Fruit fly (Drosophila melanogaster): ENCODE results near the gene CG43844.

Gene CG43844

dm6 chr3R:21906867-21907266, 17.5 kb downstream of the CG43844 start:
- TF ChIP-seq CG12605 (GFP tag; IDR thresholded peaks at IDR 0.05), result no peak
- no peak for TF ChIP-seq CG4496 (GFP tag; IDR thresholded peaks at IDR 0.05)
- no peak for TF ChIP-seq CG13204 (GFP tag; optimal IDR thresholded peaks at IDR 0.05)
- no peak for TF ChIP-seq CG10348 (GFP tag; IDR thresholded peaks at IDR 0.05)
- peak; percentile 50 for TF ChIP-seq CG8301 (tag; optimal IDR thresholded peaks at IDR 0.05)
- TF ChIP-seq Ets98B (GFP tag; IDR thresholded peaks at IDR 0.05), result no peak
- peak; percentile 39 for TF ChIP-seq CG9948 (tag; optimal IDR thresholded peaks at IDR 0.05)
- TF ChIP-seq CG8159 (tag; optimal IDR thresholded peaks at IDR 0.05), result no peak
- TF ChIP-seq CG15710 (tag; optimal IDR thresholded peaks at IDR 0.05), result no peak
- no peak for TF ChIP-seq Pif1B (GFP tag; optimal IDR thresholded peaks at IDR 0.05)
- TF ChIP-seq CG17806 (tag; optimal IDR thresholded peaks at IDR 0.05), result peak; percentile 4
- no peak for TF ChIP-seq rn (GFP tag; IDR thresholded peaks at IDR 0.05)
- no peak for TF ChIP-seq CG34367 (tag; optimal IDR thresholded peaks at IDR 0.05)
- no peak for TF ChIP-seq D1 (tag; optimal IDR thresholded peaks at IDR 0.05)
- TF ChIP-seq EcR (GFP tag; optimal IDR thresholded peaks at IDR 0.05), result no peak
- no peak for TF ChIP-seq Snoo (tag; optimal IDR thresholded peaks at IDR 0.05)
- no peak for TF ChIP-seq Pif1A (GFP tag; optimal IDR thresholded peaks at IDR 0.05)
- no peak for TF ChIP-seq fd96Ca (GFP tag; IDR thresholded peaks at IDR 0.05)
- TF ChIP-seq gl (tag; optimal IDR thresholded peaks at IDR 0.05), result no peak
- peak; percentile 76 for TF ChIP-seq CG14655 (GFP tag; optimal IDR thresholded peaks at IDR 0.05)
- TF ChIP-seq CG32121 (GFP tag; IDR thresholded peaks at IDR 0.05), result no peak

dm6 chr3R:21911516-21911915, 22.2 kb downstream of the CG43844 start, which contains the start of gene Qsox3:
Gene Qsox3 (plus strand): TSS chr3R:21911816.
- TF ChIP-seq CG8301 (tag; optimal IDR thresholded peaks at IDR 0.05) (no peak), EcR (GFP tag; optimal IDR thresholded peaks at IDR 0.05) (no peak), Pif1B (GFP tag; optimal IDR thresholded peaks at IDR 0.05) (no peak), CG14655 (GFP tag; optimal IDR thresholded peaks at IDR 0.05) (no peak), Ets98B (GFP tag; IDR thresholded peaks at IDR 0.05) (no peak), CG17806 (tag; optimal IDR thresholded peaks at IDR 0.05) (no peak)

dm6 chr3R:21913447-21913846, 24.1 kb downstream of the CG43844 start, which contains the start of gene Qsox2:
Gene Qsox2 (plus strand): TSS chr3R:21913747.
- TF ChIP-seq D1 (tag; optimal IDR thresholded peaks at IDR 0.05) (no peak), EcR (GFP tag; optimal IDR thresholded peaks at IDR 0.05) (no peak), CG34367 (tag; optimal IDR thresholded peaks at IDR 0.05) (no peak), gl (tag; optimal IDR thresholded peaks at IDR 0.05) (no peak), Pif1A (GFP tag; optimal IDR thresholded peaks at IDR 0.05) (no peak), rn (GFP tag; IDR thresholded peaks at IDR 0.05) (no peak), CG14655 (GFP tag; optimal IDR thresholded peaks at IDR 0.05) (no peak), Snoo (tag; optimal IDR thresholded peaks at IDR 0.05) (no peak)

dm6 chr3R:21916987-21917386, 27.6 kb downstream of the CG43844 start:
- TF ChIP-seq CG9948 (tag; optimal IDR thresholded peaks at IDR 0.05) (no peak), CG10348 (GFP tag; IDR thresholded peaks at IDR 0.05) (no peak), Snoo (tag; optimal IDR thresholded peaks at IDR 0.05) (no peak), CG34367 (tag; optimal IDR thresholded peaks at IDR 0.05) (no peak), CG4496 (GFP tag; IDR thresholded peaks at IDR 0.05) (no peak), rn (GFP tag; IDR thresholded peaks at IDR 0.05) (no peak), CG32121 (GFP tag; IDR thresholded peaks at IDR 0.05) (no peak), CG12605 (GFP tag; IDR thresholded peaks at IDR 0.05) (no peak), CG17806 (tag; optimal IDR thresholded peaks at IDR 0.05) (no peak), CG8159 (tag; optimal IDR thresholded peaks at IDR 0.05) (no peak), fd96Ca (GFP tag; IDR thresholded peaks at IDR 0.05) (no peak), D1 (tag; optimal IDR thresholded peaks at IDR 0.05) (no peak), Ets98B (GFP tag; IDR thresholded peaks at IDR 0.05) (no peak), CG13204 (GFP tag; optimal IDR thresholded peaks at IDR 0.05) (no peak), Pif1A (GFP tag; optimal IDR thresholded peaks at IDR 0.05) (no peak)

dm6 chr3R:21920495-21920894, 31.2 kb downstream of the CG43844 start:
- TF ChIP-seq fd96Ca (GFP tag; IDR thresholded peaks at IDR 0.05), result no peak
- no peak for TF ChIP-seq Pif1A (GFP tag; optimal IDR thresholded peaks at IDR 0.05)
- TF ChIP-seq CG14655 (GFP tag; optimal IDR thresholded peaks at IDR 0.05), result peak; percentile 66
- TF ChIP-seq CG4496 (GFP tag; IDR thresholded peaks at IDR 0.05), result peak; percentile 63; the same call in 2 of the 3 replicates
- TF ChIP-seq CG17806 (tag; optimal IDR thresholded peaks at IDR 0.05), result peak; percentile 21
- TF ChIP-seq CG13204 (GFP tag; optimal IDR thresholded peaks at IDR 0.05), result no peak
- no peak for TF ChIP-seq CG34367 (tag; optimal IDR thresholded peaks at IDR 0.05)
- no peak for TF ChIP-seq CG8159 (tag; optimal IDR thresholded peaks at IDR 0.05)
- no peak for TF ChIP-seq CG32121 (GFP tag; IDR thresholded peaks at IDR 0.05)
- TF ChIP-seq CG8301 (tag; optimal IDR thresholded peaks at IDR 0.05), result peak; percentile 57
- TF ChIP-seq CG10348 (GFP tag; IDR thresholded peaks at IDR 0.05), result no peak
- no peak for TF ChIP-seq CG12605 (GFP tag; IDR thresholded peaks at IDR 0.05)
- no peak for TF ChIP-seq EcR (GFP tag; optimal IDR thresholded peaks at IDR 0.05)
- no peak for TF ChIP-seq gl (tag; optimal IDR thresholded peaks at IDR 0.05)
- no peak for TF ChIP-seq D1 (tag; optimal IDR thresholded peaks at IDR 0.05)
- TF ChIP-seq Ets98B (GFP tag; IDR thresholded peaks at IDR 0.05), result 0 out of 2 replicates have a peak, but pooled peaks have one; percentile 28
- TF ChIP-seq rn (GFP tag; IDR thresholded peaks at IDR 0.05), result no peak
- TF ChIP-seq Pif1B (GFP tag; optimal IDR thresholded peaks at IDR 0.05), result no peak
- TF ChIP-seq Snoo (tag; optimal IDR thresholded peaks at IDR 0.05), result no peak
- TF ChIP-seq CG9948 (tag; optimal IDR thresholded peaks at IDR 0.05), result peak; percentile 15
- TF ChIP-seq CG15710 (tag; optimal IDR thresholded peaks at IDR 0.05), result no peak
